Worm (Caenorhabditis elegans): ENCODE data around the gene K03H6.4.

The K03H6.4 gene

DNA sequence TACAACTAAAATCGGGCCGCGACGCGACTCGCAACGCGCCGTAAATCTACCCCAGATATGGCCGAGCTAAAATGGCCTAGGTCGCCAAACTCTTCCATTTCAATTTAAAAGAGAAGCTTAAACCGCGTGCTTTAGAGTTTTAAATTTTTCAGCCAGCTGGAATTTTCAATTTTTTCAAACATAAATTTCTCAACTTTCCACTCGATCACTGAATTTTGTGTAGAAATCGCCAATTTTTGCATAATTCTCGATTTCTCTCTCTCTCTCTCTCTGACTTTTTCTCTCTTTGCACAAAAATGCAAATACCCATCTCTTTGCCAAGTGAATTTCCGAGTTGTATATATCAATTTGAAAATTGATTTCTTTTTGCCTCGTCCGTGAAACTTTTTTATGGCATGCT is 2.3 kb upstream of the K03H6.4 start, which contains the start of gene K03H6.1:
TSS of gene K03H6.1 (plus strand) at position 301 of the 400 bp plus-strand sequence.
- TF ChIP-seq B0310.2 (tag; optimal IDR thresholded peaks at IDR 0.05) (no peak), hnd-1 (tag; optimal IDR thresholded peaks at IDR 0.05) (no peak), scrt-1 (GFP tag; IDR thresholded peaks at IDR 0.05) (no peak), hmg-4 (GFP tag; optimal IDR thresholded peaks at IDR 0.05) (no peak), ceh-36 (tag; optimal IDR thresholded peaks at IDR 0.05) (no peak), sea-1 (GFP tag; conservative IDR thresholded peaks at IDR 0.05) (no peak), tbx-37 (GFP tag; conservative IDR thresholded peaks at IDR 0.05) (no peak), flt-1 (GFP tag; IDR thresholded peaks at IDR 0.05) (no peak), ama-1 (optimal IDR thresholded peaks at IDR 0.05) (no peak), tra-4 (tag; optimal IDR thresholded peaks at IDR 0.05) (no peak), ceh-13 (GFP tag; optimal IDR thresholded peaks at IDR 0.05) (no peak), F13C5.2 (tag; optimal IDR thresholded peaks at IDR 0.05) (no peak), ets-7 (tag; optimal IDR thresholded peaks at IDR 0.05) (no peak), pes-1 (GFP tag; IDR thresholded peaks at IDR 0.05) (no peak), tbx-11 (GFP tag; IDR thresholded peaks at IDR 0.05) (no peak), hmbx-1 (tag; optimal IDR thresholded peaks at IDR 0.05) (no peak), aly-1 (tag; optimal IDR thresholded peaks at IDR 0.05) (no peak)

DNA sequence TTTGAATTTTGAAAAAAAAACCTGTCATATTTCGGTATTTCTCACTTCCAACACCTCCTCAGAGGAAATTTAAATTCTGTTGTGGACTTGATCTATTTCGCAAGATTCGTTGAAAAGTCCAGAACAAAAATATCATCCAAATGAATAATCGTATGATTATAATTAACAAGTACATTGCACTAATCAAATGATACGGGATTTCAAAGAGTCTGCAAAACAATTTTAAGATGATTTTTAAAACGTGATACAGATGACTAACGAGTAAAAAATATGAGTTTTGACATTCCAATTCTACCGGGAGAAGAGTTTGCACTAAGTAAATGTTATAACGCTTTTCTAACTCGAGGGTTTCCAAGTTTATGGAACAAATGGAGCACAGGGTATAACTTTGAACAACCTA is 1.2 kb upstream of the K03H6.4 start:
- TF ChIP-seq hmg-4 (GFP tag; optimal IDR thresholded peaks at IDR 0.05) = no peak
- no peak for TF ChIP-seq ceh-13 (GFP tag; optimal IDR thresholded peaks at IDR 0.05)
- no peak for TF ChIP-seq hmbx-1 (tag; optimal IDR thresholded peaks at IDR 0.05)
- TF ChIP-seq hnd-1 (tag; optimal IDR thresholded peaks at IDR 0.05) = no peak
- TF ChIP-seq ets-7 (tag; optimal IDR thresholded peaks at IDR 0.05) = no peak

DNA sequence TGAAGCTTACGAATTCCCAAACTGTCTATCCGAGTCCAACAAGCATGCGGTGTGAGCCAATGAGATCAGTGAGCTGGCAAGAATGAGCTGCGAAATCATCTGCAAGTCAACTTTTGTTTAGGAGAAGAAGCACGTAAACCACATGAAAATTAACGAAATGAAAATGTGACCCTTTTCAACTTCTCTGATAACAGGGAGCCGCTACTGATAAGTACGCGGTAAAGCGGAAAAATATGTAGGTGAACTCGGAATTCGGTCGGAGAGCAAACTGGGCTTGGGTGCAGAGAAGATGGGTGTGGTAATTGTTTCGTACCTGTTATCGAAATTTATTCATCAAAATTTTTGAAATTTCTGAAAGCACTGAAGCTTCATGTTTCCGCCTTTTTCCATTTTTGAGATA is 4.6 kb downstream of the K03H6.4 start, which contains the start of gene clec-172:
TSS of gene clec-172 (minus strand) at position 101 of the 400 bp plus-strand sequence.
- TF ChIP-seq ceh-13 (GFP tag; optimal IDR thresholded peaks at IDR 0.05) (no peak), F13C5.2 (tag; optimal IDR thresholded peaks at IDR 0.05) (no peak), flt-1 (GFP tag; IDR thresholded peaks at IDR 0.05) (no peak), pes-1 (GFP tag; IDR thresholded peaks at IDR 0.05) (no peak), tbx-37 (GFP tag; conservative IDR thresholded peaks at IDR 0.05) (no peak), scrt-1 (GFP tag; IDR thresholded peaks at IDR 0.05) (no peak), hnd-1 (tag; optimal IDR thresholded peaks at IDR 0.05) (no peak), ets-7 (tag; optimal IDR thresholded peaks at IDR 0.05) (no peak), hmg-4 (GFP tag; optimal IDR thresholded peaks at IDR 0.05) (no peak), tbx-11 (GFP tag; IDR thresholded peaks at IDR 0.05) (no peak), hmbx-1 (tag; optimal IDR thresholded peaks at IDR 0.05) (no peak), sea-1 (GFP tag; conservative IDR thresholded peaks at IDR 0.05) (no peak), ama-1 (optimal IDR thresholded peaks at IDR 0.05) (no peak), ceh-36 (tag; optimal IDR thresholded peaks at IDR 0.05) (no peak), B0310.2 (tag; optimal IDR thresholded peaks at IDR 0.05) (no peak), tra-4 (tag; optimal IDR thresholded peaks at IDR 0.05) (no peak), aly-1 (tag; optimal IDR thresholded peaks at IDR 0.05) (no peak)

DNA sequence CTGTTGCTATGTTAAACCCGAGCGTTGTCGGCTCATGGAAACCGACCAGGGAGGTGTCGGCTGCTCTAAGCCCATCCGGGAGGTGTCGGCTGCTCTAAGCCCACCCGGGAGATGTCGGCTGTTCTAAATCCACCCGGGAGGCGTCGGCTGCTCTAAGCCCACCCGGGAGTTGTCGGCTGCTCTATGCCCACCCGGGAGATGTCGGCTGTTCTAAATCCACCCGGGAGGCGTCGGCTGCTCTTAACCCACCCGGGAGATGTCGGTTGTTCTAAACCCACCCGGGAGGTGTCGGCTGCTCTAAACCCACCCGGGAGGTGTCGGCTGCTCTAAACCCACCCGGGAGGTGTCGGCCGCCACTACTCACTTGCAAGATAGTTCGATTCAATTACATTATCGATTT is 5.2 kb downstream of the K03H6.4 start:
- TF ChIP-seq aly-1 (tag; optimal IDR thresholded peaks at IDR 0.05) (no peak), B0310.2 (tag; optimal IDR thresholded peaks at IDR 0.05) (no peak)

DNA sequence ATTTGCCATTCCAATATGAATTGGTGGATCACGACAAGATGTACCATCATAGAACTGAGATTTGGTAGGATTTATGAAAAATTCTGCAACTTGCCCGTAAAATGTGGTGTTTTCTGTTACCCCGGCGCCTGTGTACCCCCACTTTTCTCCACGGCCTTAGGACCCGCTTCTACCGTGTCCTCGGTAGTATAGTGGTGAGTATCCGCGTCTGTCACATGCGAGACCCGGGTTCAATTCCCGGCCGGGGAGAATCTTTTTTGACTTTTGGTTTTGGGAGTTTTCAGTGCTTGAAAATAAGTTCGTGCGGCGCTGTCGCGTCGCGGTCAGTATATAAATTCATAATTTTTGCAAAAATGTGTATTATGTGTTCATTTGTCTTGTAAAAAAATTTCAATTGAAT is 6.7 kb downstream of the K03H6.4 start:
- TF ChIP-seq scrt-1 (GFP tag; IDR thresholded peaks at IDR 0.05) = 0 out of 2 replicates have a peak, but pooled peaks have one; percentile 56
- peak; percentile 69 for TF ChIP-seq pes-1 (GFP tag; IDR thresholded peaks at IDR 0.05)
- TF ChIP-seq ceh-36 (tag; optimal IDR thresholded peaks at IDR 0.05) = no peak
- TF ChIP-seq tbx-11 (GFP tag; IDR thresholded peaks at IDR 0.05) = peak; percentile 72
- TF ChIP-seq flt-1 (GFP tag; IDR thresholded peaks at IDR 0.05) = peak; percentile 51
- no peak for TF ChIP-seq tbx-37 (GFP tag; conservative IDR thresholded peaks at IDR 0.05)
- TF ChIP-seq sea-1 (GFP tag; conservative IDR thresholded peaks at IDR 0.05) = peak; percentile 66; the same call in 1 of the 2 replicates

DNA sequence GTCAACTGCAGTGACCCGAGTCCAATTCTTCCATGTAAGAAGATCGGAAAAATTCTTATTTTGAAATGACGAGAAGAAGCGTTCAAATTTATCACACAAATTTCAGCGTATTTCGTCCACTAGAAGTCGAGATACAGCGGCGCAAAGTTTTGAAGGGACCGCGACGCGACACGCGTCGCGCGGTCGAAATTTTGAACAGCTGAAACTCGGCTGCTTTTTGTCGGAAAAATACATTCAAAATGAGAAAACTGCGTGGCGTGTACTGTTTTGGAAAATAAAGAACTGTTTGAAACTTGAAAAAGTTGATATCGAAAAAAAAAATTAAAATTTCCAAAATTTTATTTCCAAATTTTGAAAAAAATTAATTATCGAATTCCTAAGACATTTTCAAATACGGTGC is 8.2 kb downstream of the K03H6.4 start:
- no peak for TF ChIP-seq hmbx-1 (tag; optimal IDR thresholded peaks at IDR 0.05)
- no peak for TF ChIP-seq ceh-13 (GFP tag; optimal IDR thresholded peaks at IDR 0.05)
- TF ChIP-seq flt-1 (GFP tag; IDR thresholded peaks at IDR 0.05) = no peak
- no peak for TF ChIP-seq tra-4 (tag; optimal IDR thresholded peaks at IDR 0.05)
- TF ChIP-seq pes-1 (GFP tag; IDR thresholded peaks at IDR 0.05) = no peak
- TF ChIP-seq tbx-37 (GFP tag; conservative IDR thresholded peaks at IDR 0.05) = no peak
- no peak for TF ChIP-seq ama-1 (optimal IDR thresholded peaks at IDR 0.05)
- no peak for TF ChIP-seq tbx-11 (GFP tag; IDR thresholded peaks at IDR 0.05)
- TF ChIP-seq scrt-1 (GFP tag; IDR thresholded peaks at IDR 0.05) = no peak

DNA sequence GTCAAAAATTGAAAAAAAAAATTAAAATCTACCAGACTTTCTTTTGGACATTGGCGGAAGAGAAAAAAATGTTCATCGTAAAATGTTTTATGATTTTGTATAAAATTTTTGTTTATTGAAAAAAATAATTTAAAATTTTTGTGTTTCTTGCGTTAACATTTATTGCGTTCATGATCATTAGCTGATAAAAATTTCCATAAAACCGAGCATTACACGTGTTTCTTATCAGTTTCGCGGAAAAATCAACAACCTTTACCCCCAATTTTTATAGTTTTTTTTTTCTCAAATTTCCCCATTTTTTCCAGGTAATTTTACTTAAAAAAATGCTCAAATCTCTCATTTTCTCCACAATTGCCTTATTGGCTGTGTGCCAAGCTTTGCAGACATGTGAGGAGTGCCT is 10.9 kb downstream of the K03H6.4 start, which contains the start of gene txt-4:
TSS of gene txt-4 (plus strand) at position 324 of the 400 bp plus-strand sequence.
- TF ChIP-seq ets-7 (tag; optimal IDR thresholded peaks at IDR 0.05) = no peak
- TF ChIP-seq hmbx-1 (tag; optimal IDR thresholded peaks at IDR 0.05) = no peak
- TF ChIP-seq ceh-36 (tag; optimal IDR thresholded peaks at IDR 0.05) = no peak
- no peak for TF ChIP-seq ceh-13 (GFP tag; optimal IDR thresholded peaks at IDR 0.05)
- no peak for TF ChIP-seq hnd-1 (tag; optimal IDR thresholded peaks at IDR 0.05)
- no peak for TF ChIP-seq flt-1 (GFP tag; IDR thresholded peaks at IDR 0.05)
- TF ChIP-seq tra-4 (tag; optimal IDR thresholded peaks at IDR 0.05) = no peak
- no peak for TF ChIP-seq hmg-4 (GFP tag; optimal IDR thresholded peaks at IDR 0.05)
- no peak for TF ChIP-seq tbx-11 (GFP tag; IDR thresholded peaks at IDR 0.05)
- TF ChIP-seq F13C5.2 (tag; optimal IDR thresholded peaks at IDR 0.05) = no peak
- no peak for TF ChIP-seq scrt-1 (GFP tag; IDR thresholded peaks at IDR 0.05)
- no peak for TF ChIP-seq pes-1 (GFP tag; IDR thresholded peaks at IDR 0.05)
- no peak for TF ChIP-seq ama-1 (optimal IDR thresholded peaks at IDR 0.05)
- no peak for TF ChIP-seq aly-1 (tag; optimal IDR thresholded peaks at IDR 0.05)

DNA sequence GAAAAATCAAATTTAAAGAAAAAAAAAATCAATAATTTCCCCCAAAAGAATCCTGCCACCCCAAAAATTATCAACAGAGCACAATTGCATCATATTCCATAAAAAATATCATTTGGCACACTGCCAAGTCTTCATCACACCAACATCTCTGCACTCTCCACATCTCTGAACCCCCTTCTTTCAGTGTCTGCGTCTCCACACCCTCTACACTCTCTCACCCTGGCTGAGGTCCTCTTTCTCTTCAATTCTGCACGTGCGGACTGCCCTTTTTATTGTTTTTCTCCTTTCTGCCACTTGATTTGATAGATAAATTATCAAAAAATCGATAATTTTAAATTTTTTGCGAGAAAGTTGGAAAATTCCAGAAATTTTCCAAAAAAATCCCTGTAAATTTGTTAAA is 23.7 kb downstream of the K03H6.4 start, which contains the start of gene hxk-3:
TSS of gene hxk-3 (plus strand) at position 179 of the 400 bp plus-strand sequence.
- TF ChIP-seq ets-7 (tag; optimal IDR thresholded peaks at IDR 0.05) (no peak), sea-1 (GFP tag; conservative IDR thresholded peaks at IDR 0.05) (no peak), ama-1 (optimal IDR thresholded peaks at IDR 0.05) (no peak), aly-1 (tag; optimal IDR thresholded peaks at IDR 0.05) (no peak), hmbx-1 (tag; optimal IDR thresholded peaks at IDR 0.05) (no peak), flt-1 (GFP tag; IDR thresholded peaks at IDR 0.05) (no peak), hnd-1 (tag; optimal IDR thresholded peaks at IDR 0.05) (no peak), ceh-13 (GFP tag; optimal IDR thresholded peaks at IDR 0.05) (no peak), hmg-4 (GFP tag; optimal IDR thresholded peaks at IDR 0.05) (no peak), tra-4 (tag; optimal IDR thresholded peaks at IDR 0.05) (no peak), B0310.2 (tag; optimal IDR thresholded peaks at IDR 0.05) (no peak), tbx-11 (GFP tag; IDR thresholded peaks at IDR 0.05) (no peak), scrt-1 (GFP tag; IDR thresholded peaks at IDR 0.05) (no peak), tbx-37 (GFP tag; conservative IDR thresholded peaks at IDR 0.05) (no peak), F13C5.2 (tag; optimal IDR thresholded peaks at IDR 0.05) (no peak), ceh-36 (tag; optimal IDR thresholded peaks at IDR 0.05) (no peak), pes-1 (GFP tag; IDR thresholded peaks at IDR 0.05) (no peak)
